Worm (Caenorhabditis elegans): ENCODE data around the gene gta-1.

Gene gta-1

DNA sequence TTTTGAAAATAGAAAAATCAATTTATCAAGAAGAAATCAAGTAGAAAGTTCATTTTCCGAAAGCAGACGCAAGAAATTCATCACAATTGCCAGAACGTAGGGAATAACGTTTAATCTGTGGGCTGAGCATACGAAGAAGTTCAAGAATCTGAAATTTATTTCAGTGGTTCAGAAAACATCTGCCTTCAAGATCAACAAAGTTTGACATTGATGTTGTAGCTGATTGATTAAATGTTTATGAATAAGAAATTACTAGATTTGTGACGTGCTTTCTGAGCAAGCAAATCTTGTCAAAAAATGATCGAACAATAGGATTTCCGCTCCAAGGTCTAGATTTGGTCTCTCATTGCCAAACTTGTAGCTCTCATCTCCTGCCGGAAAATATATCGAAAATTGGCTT is 25.7 kb downstream of the gta-1 start, which contains the start of gene K04D7.6:
Gene K04D7.6 (minus strand): TSS at position 101 of the 400 bp plus-strand sequence.
- TF ChIP-seq somi-1 (GFP tag; optimal IDR thresholded peaks at IDR 0.05): no peak

DNA sequence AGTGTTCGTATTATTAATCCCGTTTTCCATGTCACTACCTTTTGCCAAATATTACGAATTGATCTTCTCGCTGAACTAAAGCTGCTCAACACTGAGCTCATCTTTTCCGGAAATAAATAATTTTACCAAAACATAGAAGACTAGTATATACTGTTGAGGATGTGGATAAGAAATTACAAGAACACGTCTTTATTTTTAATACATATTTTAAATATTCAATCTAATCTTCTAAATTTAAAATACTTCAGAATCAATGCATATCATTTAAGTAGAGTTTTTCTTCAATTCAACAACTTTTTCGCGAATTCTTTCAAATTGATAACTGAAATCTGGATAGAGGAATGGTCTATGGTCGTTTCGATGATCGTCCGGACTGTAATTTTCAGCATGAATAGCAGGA is 34.4 kb downstream of the gta-1 start, which contains the start of gene abt-1:
Gene abt-1 (minus strand): TSS at position 101 of the 400 bp plus-strand sequence.
- TF ChIP-seq sptf-2 (GFP tag; optimal IDR thresholded peaks at IDR 0.05): no peak
- TF ChIP-seq fkh-3 (tag; optimal IDR thresholded peaks at IDR 0.05): no peak
- TF ChIP-seq aptf-3 (GFP tag; IDR thresholded peaks at IDR 0.05): no peak
- TF ChIP-seq K11D2.4 (GFP tag; IDR thresholded peaks at IDR 0.05): no peak
- no peak for TF ChIP-seq tlf-1 (GFP tag; optimal IDR thresholded peaks at IDR 0.05)
- TF ChIP-seq ets-4 (GFP tag; optimal IDR thresholded peaks at IDR 0.05): no peak
- no peak for TF ChIP-seq egl-18 (GFP tag; IDR thresholded peaks at IDR 0.05)
- TF ChIP-seq F22D6.2 (tag; optimal IDR thresholded peaks at IDR 0.05): no peak
- TF ChIP-seq K12H6.12 (tag; optimal IDR thresholded peaks at IDR 0.05): no peak
- TF ChIP-seq chd-7 (tag; optimal IDR thresholded peaks at IDR 0.05): no peak
- no peak for TF ChIP-seq ZK185.1 (tag; optimal IDR thresholded peaks at IDR 0.05; ENCODE audit: poor library complexity, severe bottlenecking)
- no peak for TF ChIP-seq ztf-3 (GFP tag; optimal IDR thresholded peaks at IDR 0.05)
- TF ChIP-seq nfya-1 (tag; optimal IDR thresholded peaks at IDR 0.05; ENCODE audit: borderline replicate concordance, insufficient read depth): no peak
- TF ChIP-seq attf-3 (GFP tag; conservative IDR thresholded peaks at IDR 0.05): no peak

DNA sequence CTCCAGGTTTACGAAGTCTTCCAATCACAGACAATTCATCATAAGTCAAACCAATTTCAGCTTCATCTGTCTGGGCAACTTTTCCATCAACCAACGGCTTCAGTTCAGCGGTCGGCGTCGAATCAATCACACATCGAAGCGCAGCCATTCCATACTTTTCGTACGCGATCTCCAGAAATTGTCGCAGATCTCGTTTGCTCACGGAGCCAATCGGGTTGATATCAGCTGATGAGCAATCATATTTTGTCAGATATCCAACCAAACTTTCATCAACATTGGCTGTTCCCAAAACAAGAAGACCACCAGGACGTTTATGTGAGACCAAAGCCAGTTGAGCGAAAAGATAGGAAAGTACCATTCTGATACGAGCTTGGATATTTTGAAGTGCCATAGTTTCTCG is 34.9 kb downstream of the gta-1 start:
- no peak for TF ChIP-seq ztf-6 (GFP tag; IDR thresholded peaks at IDR 0.05)
- TF ChIP-seq nhr-27 (tag; optimal IDR thresholded peaks at IDR 0.05): no peak
- TF ChIP-seq attf-6 (GFP tag; IDR thresholded peaks at IDR 0.05): no peak
- TF ChIP-seq Y53G8AR.9 (GFP tag; conservative IDR thresholded peaks at IDR 0.05): no peak
- TF ChIP-seq dpff-1 (tag; optimal IDR thresholded peaks at IDR 0.05): no peak
- no peak for TF ChIP-seq sdz-38 (tag; optimal IDR thresholded peaks at IDR 0.05)
- no peak for TF ChIP-seq snpc-4 (GFP tag; optimal IDR thresholded peaks at IDR 0.05)
- TF ChIP-seq snpc-4 (tag; optimal IDR thresholded peaks at IDR 0.05): no peak
- no peak for TF ChIP-seq lin-26 (GFP tag; IDR thresholded peaks at IDR 0.05)
- no peak for TF ChIP-seq attf-5 (GFP tag; optimal IDR thresholded peaks at IDR 0.05)
- TF ChIP-seq ZK185.1 (tag; optimal IDR thresholded peaks at IDR 0.05; ENCODE audit: poor library complexity, severe bottlenecking): no peak
- TF ChIP-seq K12H6.12 (tag; optimal IDR thresholded peaks at IDR 0.05): no peak
- TF ChIP-seq tbp1 (GFP tag; optimal IDR thresholded peaks at IDR 0.05): no peak
- TF ChIP-seq F57A8.1 (GFP tag; optimal IDR thresholded peaks at IDR 0.05): no peak
- no peak for TF ChIP-seq efl-1 (GFP tag; optimal IDR thresholded peaks at IDR 0.05)
- TF ChIP-seq somi-1 (GFP tag; optimal IDR thresholded peaks at IDR 0.05): no peak
- no peak for TF ChIP-seq F37B4.10 (GFP tag; IDR thresholded peaks at IDR 0.05)
- no peak for TF ChIP-seq sea-2 (GFP tag; IDR thresholded peaks at IDR 0.05)
- no peak for TF ChIP-seq C17E4.6 (GFP tag; IDR thresholded peaks at IDR 0.05)

DNA sequence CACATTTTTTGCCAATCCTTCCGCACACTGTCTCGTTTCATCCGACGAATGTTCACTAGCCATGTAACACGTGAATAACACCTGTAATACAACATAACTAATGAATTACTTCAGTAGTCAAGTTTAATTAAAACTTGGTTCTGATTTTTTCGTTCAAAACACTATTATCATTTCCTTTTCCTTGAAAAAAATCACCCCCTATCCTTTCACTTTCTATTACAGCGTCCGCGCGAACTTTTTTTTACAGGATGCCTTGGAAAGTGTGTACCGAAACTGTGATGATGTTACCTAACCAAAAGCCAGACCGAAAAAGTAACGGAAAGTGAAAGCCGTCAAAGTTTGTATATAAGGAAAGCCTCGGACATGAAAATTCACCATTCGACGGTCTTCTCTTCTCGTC is 35.6 kb downstream of the gta-1 start, which contains the start of gene col-124:
Gene col-124 (plus strand): TSS at position 374 of the 400 bp plus-strand sequence.
- no peak for TF ChIP-seq tbp1 (GFP tag; optimal IDR thresholded peaks at IDR 0.05)
- TF ChIP-seq snpc-1.3 (tag; optimal IDR thresholded peaks at IDR 0.05; ENCODE audit: insufficient read depth): no peak
- no peak for TF ChIP-seq F22D6.2 (tag; optimal IDR thresholded peaks at IDR 0.05)
- no peak for TF ChIP-seq nhr-80 (tag; optimal IDR thresholded peaks at IDR 0.05)
- TF ChIP-seq ccch-3 (GFP tag; optimal IDR thresholded peaks at IDR 0.05): no peak
- TF ChIP-seq pha-4 (tag; optimal IDR thresholded peaks at IDR 0.05): no peak
- TF ChIP-seq ceh-27 (GFP tag; optimal IDR thresholded peaks at IDR 0.05): no peak
- TF ChIP-seq ceh-79 (tag; optimal IDR thresholded peaks at IDR 0.05): no peak
- no peak for TF ChIP-seq F33H1.4 (GFP tag; IDR thresholded peaks at IDR 0.05)
- no peak for TF ChIP-seq snpc-4 (GFP tag; optimal IDR thresholded peaks at IDR 0.05)
- TF ChIP-seq snpc-4 (tag; optimal IDR thresholded peaks at IDR 0.05): no peak
- no peak for TF ChIP-seq hsf-1 (GFP tag; IDR thresholded peaks at IDR 0.05)
- no peak for TF ChIP-seq lin-40 (tag; optimal IDR thresholded peaks at IDR 0.05)
- no peak for TF ChIP-seq bed-2 (GFP tag; IDR thresholded peaks at IDR 0.05)
- no peak for TF ChIP-seq nhr-90 (tag; optimal IDR thresholded peaks at IDR 0.05)

All from whole organism, young adult.